Worm (Caenorhabditis elegans) whole organism, L3 larva: ENCODE results near the gene mua-3.

Experiments used
- ceh-82 ChIP-seq: fragments of 150-350 bp; optimal IDR thresholded peaks from 2 replicates; lab custom pipeline; 2014; ENCODE audit warnings: missing biosample characterization, missing genetic modification characterization
- elt-2 ChIP-seq: sonication (generic microtip); optimal IDR thresholded peaks from 2 replicates; lab custom pipeline; 2016; ENCODE audit warnings: missing genetic modification reagents, mild to moderate bottlenecking, missing genetic modification characterization, missing compliant biosample characterization
- nhr-23 ChIP-seq: fragments of 150-350 bp; optimal IDR thresholded peaks from 2 replicates; lab custom pipeline; 2014; ENCODE audit warnings: missing biosample characterization, missing genetic modification reagents, missing genetic modification characterization
- pha-4 ChIP-seq: fragments of 150-350 bp; optimal IDR thresholded peaks from 2 replicates; lab custom pipeline; 2014; ENCODE audit warnings: missing biosample characterization, missing genetic modification reagents, missing genetic modification characterization

DNA sequence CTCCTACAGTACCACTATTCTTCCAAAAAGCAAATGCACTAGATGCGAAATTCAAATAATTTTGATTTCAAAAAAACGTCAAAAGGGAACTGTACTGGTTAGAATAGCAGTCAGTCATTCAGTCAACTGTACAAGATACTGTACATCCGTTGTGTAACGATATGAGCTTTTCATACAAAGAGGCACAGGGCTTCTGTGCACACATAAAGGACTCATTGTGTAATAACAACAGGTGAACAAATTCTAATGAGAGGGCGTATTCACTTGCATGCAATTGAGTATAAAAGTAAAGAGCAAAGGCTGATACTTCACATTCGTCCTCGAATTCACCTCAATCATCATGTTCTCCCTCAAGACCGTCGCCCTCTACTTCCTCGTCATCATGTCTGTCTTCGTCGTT, 36.9 kb downstream of the mua-3 start, which contains the start of gene dod-6:
- no peak for TF ChIP-seq nhr-23 (tag; lab: Kevin White, UChicago)
- TF ChIP-seq pha-4 (tag; lab: Kevin White, UChicago): no peak
- TF ChIP-seq ceh-82 (tag; lab: Kevin White, UChicago): no peak
- no peak for TF ChIP-seq elt-2 (tag; lab: Kevin White, UChicago)
